Worm (Caenorhabditis elegans): ENCODE data around the gene R74.2.
A peak's percentile ranks its signal among the peaks of the same experiment; 100 is the strongest.

Gene R74.2

ce11 chrIII:4170903-4171377, 17.0 kb upstream of the R74.2 start, which contains the start of the genes rnf-121 and C16C10.4 (continued):
- TF ChIP-seq hlh-30 (tag; optimal IDR thresholded peaks at IDR 0.05; ENCODE audit: insufficient read depth) (peak; percentile 23), T23F11.4 (GFP tag; optimal IDR thresholded peaks at IDR 0.05) (peak; percentile 83), lin-11 (tag; optimal IDR thresholded peaks at IDR 0.05) (peak; percentile 82), odd-2 (tag; optimal IDR thresholded peaks at IDR 0.05) (peak; percentile 87), pax-1 (tag; optimal IDR thresholded peaks at IDR 0.05) (no peak), madf-2 (tag; optimal IDR thresholded peaks at IDR 0.05) (peak; percentile 89), ceh-30 (tag; optimal IDR thresholded peaks at IDR 0.05) (peak; percentile 93), ahr-1 (tag; optimal IDR thresholded peaks at IDR 0.05) (peak; percentile 89), hlh-13 (GFP tag; optimal IDR thresholded peaks at IDR 0.05) (peak; percentile 71), unc-42 (tag; optimal IDR thresholded peaks at IDR 0.05) (peak; percentile 38), F13H6.1 (tag; optimal IDR thresholded peaks at IDR 0.05) (peak; percentile 84), sox-2 (GFP tag; IDR thresholded peaks at IDR 0.05) (0 out of 2 replicates have a peak, but pooled peaks have one; percentile 29), hlh-8 (tag; optimal IDR thresholded peaks at IDR 0.05) (peak; percentile 94), ceh-2 (tag; optimal IDR thresholded peaks at IDR 0.05) (peak; percentile 92), pag-3 (tag; optimal IDR thresholded peaks at IDR 0.05; ENCODE audit: borderline replicate concordance) (peak; percentile 37), elt-4 (tag; optimal IDR thresholded peaks at IDR 0.05) (no peak), rnt-1 (tag; optimal IDR thresholded peaks at IDR 0.05) (peak; percentile 93), ceh-14 (tag; optimal IDR thresholded peaks at IDR 0.05) (peak; percentile 95), pqm-1 (tag; optimal IDR thresholded peaks at IDR 0.05) (peak; percentile 51), mec-3 (tag; optimal IDR thresholded peaks at IDR 0.05; ENCODE audit: borderline replicate concordance) (no peak), ceh-18 (tag; optimal IDR thresholded peaks at IDR 0.05) (peak; percentile 62), dmd-4 (tag; optimal IDR thresholded peaks at IDR 0.05; ENCODE audit: borderline replicate concordance) (peak; percentile 77), sdc-2 (tag; optimal IDR thresholded peaks at IDR 0.05) (peak; percentile 82), ceh-31 (tag; optimal IDR thresholded peaks at IDR 0.05) (peak; percentile 90), lim-6 (tag; optimal IDR thresholded peaks at IDR 0.05) (peak; percentile 73), fax-1 (tag; optimal IDR thresholded peaks at IDR 0.05) (peak; percentile 94), ets-4 (tag; optimal IDR thresholded peaks at IDR 0.05) (peak; percentile 69), sox-4 (tag; optimal IDR thresholded peaks at IDR 0.05) (peak; percentile 91), ceh-6 (GFP tag; optimal IDR thresholded peaks at IDR 0.05) (peak; percentile 85), ceh-34 (tag; optimal IDR thresholded peaks at IDR 0.05) (peak; percentile 91), elt-2 (tag; optimal IDR thresholded peaks at IDR 0.05) (peak; percentile 97), pat-9 (tag; optimal IDR thresholded peaks at IDR 0.05) (peak; percentile 90), ceh-22 (tag; optimal IDR thresholded peaks at IDR 0.05) (peak; percentile 63), fkh-10 (GFP tag; optimal IDR thresholded peaks at IDR 0.05) (peak; percentile 64), ref-2 (tag; optimal IDR thresholded peaks at IDR 0.05) (peak; percentile 94), unc-86 (tag; optimal IDR thresholded peaks at IDR 0.05) (peak; percentile 93), ztf-16 (tag; optimal IDR thresholded peaks at IDR 0.05) (peak; percentile 88), K02D7.2 (tag; optimal IDR thresholded peaks at IDR 0.05) (peak; percentile 93), nhr-232 (tag; optimal IDR thresholded peaks at IDR 0.05) (peak; percentile 83), pha-2 (tag; optimal IDR thresholded peaks at IDR 0.05) (peak; percentile 92), pros-1 (tag; optimal IDR thresholded peaks at IDR 0.05) (peak; percentile 11), ceh-48 (tag; optimal IDR thresholded peaks at IDR 0.05) (peak; percentile 76), gmeb-2 (tag; optimal IDR thresholded peaks at IDR 0.05) (peak; percentile 88), hlh-15 (tag; optimal IDR thresholded peaks at IDR 0.05) (peak; percentile 94), syd-9 (tag; optimal IDR thresholded peaks at IDR 0.05) (peak; percentile 92), pha-4 (tag; optimal IDR thresholded peaks at IDR 0.05) (no peak), zip-5 (tag; optimal IDR thresholded peaks at IDR 0.05) (peak; percentile 85), ceh-19 (GFP tag; optimal IDR thresholded peaks at IDR 0.05) (peak; percentile 92)

All from whole organism, late embryonic.